Fruit fly (Drosophila melanogaster): ENCODE measurements around the gene CDase.

Gene CDase

dm6 chr3R:30459066-30459935, at the start of gene CDase, which contains the start of gene CG2224:
Gene CDase, plus strand, starts transcription at chr3R:30459521.
Gene CG2224, minus strand, starts transcription at chr3R:30459300.
- TF ChIP-seq CG17801 (GFP tag; optimal IDR thresholded peaks at IDR 0.05; ENCODE audit: partially characterized antibody), result peak; percentile 30

dm6 chr3R:30413795-30414194, 45.5 kb upstream of the CDase start:
- no peak for TF ChIP-seq CG17801 (GFP tag; optimal IDR thresholded peaks at IDR 0.05; ENCODE audit: partially characterized antibody)

- TF ChIP-seq CG17801 (GFP tag; optimal IDR thresholded peaks at IDR 0.05; ENCODE audit: partially characterized antibody), result no peak
Observed at dm6 chr3R:30416765-30417274, 42.5 kb upstream of the CDase start.

dm6 chr3R:30419216-30419615, 40.1 kb upstream of the CDase start:
- TF ChIP-seq CG17801 (GFP tag; optimal IDR thresholded peaks at IDR 0.05; ENCODE audit: partially characterized antibody), result no peak

- TF ChIP-seq CG17801 (GFP tag; optimal IDR thresholded peaks at IDR 0.05; ENCODE audit: partially characterized antibody), result no peak
Observed at dm6 chr3R:30422871-30423270, 36.5 kb upstream of the CDase start, which contains the start of the genes CG2217 and CG42740. Gene CG2217, minus strand, starts transcription at chr3R:30422971. Gene CG42740, minus strand, starts transcription at chr3R:30422971.

dm6 chr3R:30423695-30424094, 35.6 kb upstream of the CDase start, which contains the start of the genes CG15535 and mRpS18C:
Gene CG15535, minus strand, starts transcription at chr3R:30423929.
Gene mRpS18C, plus strand, starts transcription at chr3R:30423974.
- peak; percentile 56 for TF ChIP-seq CG17801 (GFP tag; optimal IDR thresholded peaks at IDR 0.05; ENCODE audit: partially characterized antibody)

- no peak for TF ChIP-seq CG17801 (GFP tag; optimal IDR thresholded peaks at IDR 0.05; ENCODE audit: partially characterized antibody)
Observed at dm6 chr3R:30424993-30425392, 34.3 kb upstream of the CDase start, which contains the start of gene CG15536. Gene CG15536, minus strand, starts transcription at chr3R:30425162.

- no peak for TF ChIP-seq CG17801 (GFP tag; optimal IDR thresholded peaks at IDR 0.05; ENCODE audit: partially characterized antibody)
Observed at dm6 chr3R:30425622-30426021, 33.7 kb upstream of the CDase start.

dm6 chr3R:30426626-30427025, 32.7 kb upstream of the CDase start:
- TF ChIP-seq CG17801 (GFP tag; optimal IDR thresholded peaks at IDR 0.05; ENCODE audit: partially characterized antibody), result no peak

dm6 chr3R:30427805-30428359, 31.4 kb upstream of the CDase start, which contains the start of gene CG2218:
Gene CG2218, minus strand, starts transcription at chr3R:30428276.
- TF ChIP-seq CG17801 (GFP tag; optimal IDR thresholded peaks at IDR 0.05; ENCODE audit: partially characterized antibody), result peak; percentile 32

- TF ChIP-seq CG17801 (GFP tag; optimal IDR thresholded peaks at IDR 0.05; ENCODE audit: partially characterized antibody), result no peak
Observed at dm6 chr3R:30428459-30428858, 30.9 kb upstream of the CDase start, which contains the start of gene CG15533. Gene CG15533, plus strand, starts transcription at chr3R:30428820.

- TF ChIP-seq CG17801 (GFP tag; optimal IDR thresholded peaks at IDR 0.05; ENCODE audit: partially characterized antibody), result no peak
Observed at dm6 chr3R:30431258-30432114, 27.8 kb upstream of the CDase start, which contains the start of gene CG15534. Gene CG15534, plus strand, starts transcription at chr3R:30432064.

dm6 chr3R:30443549-30444133, 15.7 kb upstream of the CDase start, which contains the start of gene CG15537:
Gene CG15537, minus strand, starts transcription at chr3R:30443599.
- no peak for TF ChIP-seq CG17801 (GFP tag; optimal IDR thresholded peaks at IDR 0.05; ENCODE audit: partially characterized antibody)

dm6 chr3R:30444946-30445345, 14.4 kb upstream of the CDase start, which contains the start of gene Osi23:
Gene Osi23, minus strand, starts transcription at chr3R:30445046.
- TF ChIP-seq CG17801 (GFP tag; optimal IDR thresholded peaks at IDR 0.05; ENCODE audit: partially characterized antibody), result no peak

Measured in ovary, adult (tissue).